Worm (Caenorhabditis elegans) whole organism, late embryonic: ENCODE data around the gene K08D12.4.

Experiments
- C38D4.7 ChIP-seq: fragments of 200-800 bp; sonication (Bioruptor generic); optimal IDR thresholded peaks from 2 replicates; lab custom pipeline; 2018; ENCODE audit warnings: mild to moderate bottlenecking, missing genetic modification characterization, moderate library complexity, missing compliant biosample characterization
- F13H6.1 ChIP-seq: sonication (generic microtip); optimal IDR thresholded peaks from 2 replicates; lab custom pipeline; 2016; ENCODE audit warnings: missing genetic modification characterization, missing compliant biosample characterization
- T23F11.4 ChIP-seq: fragments of 200-800 bp; sonication (Bioruptor generic); optimal IDR thresholded peaks from 2 replicates; lab custom pipeline; 2018; ENCODE audit warnings: mild to moderate bottlenecking, missing genetic modification characterization, missing compliant biosample characterization
- Y22D7AL.16 ChIP-seq: sonication (generic microtip); optimal IDR thresholded peaks from 2 replicates; lab custom pipeline; 2016; ENCODE audit warnings: missing genetic modification characterization, missing compliant biosample characterization
- ahr-1 ChIP-seq: sonication (generic microtip); optimal IDR thresholded peaks from 2 replicates; lab custom pipeline; 2016; ENCODE audit warnings: missing genetic modification characterization, missing compliant biosample characterization
- ceh-14 ChIP-seq: sonication (generic microtip); optimal IDR thresholded peaks from 2 replicates; lab custom pipeline; 2016; ENCODE audit warnings: missing genotype, missing genetic modification characterization, missing compliant biosample characterization
- ceh-2 ChIP-seq: sonication (generic microtip); optimal IDR thresholded peaks from 2 replicates; lab custom pipeline; 2016; ENCODE audit warnings: missing genotype, missing genetic modification characterization, missing compliant biosample characterization
- ceh-22 ChIP-seq: sonication (generic microtip); optimal IDR thresholded peaks from 2 replicates; lab custom pipeline; 2017; ENCODE audit warnings: missing biosample characterization, missing genetic modification characterization
- ceh-31 ChIP-seq: sonication (generic microtip); optimal IDR thresholded peaks from 2 replicates; lab custom pipeline; 2016; ENCODE audit warnings: missing genetic modification characterization, missing compliant biosample characterization
- ceh-34 ChIP-seq: sonication (generic microtip); optimal IDR thresholded peaks from 2 replicates; lab custom pipeline; 2016; ENCODE audit warnings: mild to moderate bottlenecking, missing genetic modification characterization, missing compliant biosample characterization
- ceh-45 ChIP-seq: fragments of 200-800 bp; sonication (Bioruptor generic); IDR thresholded peaks from 2 replicates; pipeline ENCODE4 v1.3.6; 2022; ENCODE audit warnings: missing genetic modification reagents, missing genetic modification characterization, missing compliant biosample characterization
- ceh-48 ChIP-seq: sonication (generic microtip); optimal IDR thresholded peaks from 2 replicates; lab custom pipeline; 2016; ENCODE audit warnings: missing genetic modification characterization, inconsistent platforms, missing compliant biosample characterization
- che-1 ChIP-seq: sonication (generic microtip); optimal IDR thresholded peaks from 2 replicates; lab custom pipeline; 2016; ENCODE audit warnings: mild to moderate bottlenecking, missing genetic modification characterization, missing compliant biosample characterization
- dmd-4 ChIP-seq: sonication (generic microtip); optimal IDR thresholded peaks from 2 replicates; lab custom pipeline; 2016; ENCODE audit warnings: borderline replicate concordance, missing genetic modification characterization, missing compliant biosample characterization
- dve-1 ChIP-seq: sonication (generic microtip); optimal IDR thresholded peaks from 2 replicates; lab custom pipeline; 2017; ENCODE audit warnings: antibody characterized with exemption, mild to moderate bottlenecking, missing genetic modification characterization, missing compliant biosample characterization
- elt-2 ChIP-seq: sonication (generic microtip); optimal IDR thresholded peaks from 2 replicates; lab custom pipeline; 2016; ENCODE audit warnings: missing genetic modification reagents, missing genetic modification characterization, missing compliant biosample characterization
- eyg-1 ChIP-seq: sonication (generic microtip); optimal IDR thresholded peaks from 2 replicates; lab custom pipeline; 2016; ENCODE audit warnings: missing genotype, missing genetic modification characterization, missing compliant biosample characterization
- fax-1 ChIP-seq: sonication (generic microtip); optimal IDR thresholded peaks from 2 replicates; lab custom pipeline; 2016; ENCODE audit warnings: missing genotype, missing genetic modification characterization, missing compliant biosample characterization
- fkh-10 ChIP-seq: fragments of 150-350 bp; optimal IDR thresholded peaks from 2 replicates; lab custom pipeline; 2014; ENCODE audit warnings: missing biosample characterization, missing genetic modification reagents, missing genetic modification characterization
- fkh-6 ChIP-seq: sonication (generic microtip); optimal IDR thresholded peaks from 2 replicates; lab custom pipeline; 2016; ENCODE audit warnings: missing genetic modification characterization, missing compliant biosample characterization
- gmeb-2 ChIP-seq: sonication (generic microtip); optimal IDR thresholded peaks from 2 replicates; lab custom pipeline; 2016; ENCODE audit warnings: missing genetic modification characterization, inconsistent platforms, missing compliant biosample characterization
- hlh-13 ChIP-seq: fragments of 200-800 bp; sonication (Bioruptor generic); optimal IDR thresholded peaks from 2 replicates; lab custom pipeline; 2018; ENCODE audit warnings: mild to moderate bottlenecking, missing genetic modification characterization, missing compliant biosample characterization
- hlh-6 ChIP-seq: sonication (generic microtip); optimal IDR thresholded peaks from 2 replicates; lab custom pipeline; 2016; ENCODE audit warnings: missing genotype, missing genetic modification characterization, missing compliant biosample characterization
- hlh-8 ChIP-seq: sonication (generic microtip); optimal IDR thresholded peaks from 2 replicates; lab custom pipeline; 2016; ENCODE audit warnings: missing genotype, missing genetic modification characterization, missing compliant biosample characterization
- lim-6 ChIP-seq: sonication (generic microtip); optimal IDR thresholded peaks from 2 replicates; lab custom pipeline; 2016; ENCODE audit warnings: missing genetic modification characterization, missing compliant biosample characterization
- lin-11 ChIP-seq: fragments of 200-800 bp; sonication (Bioruptor generic); optimal IDR thresholded peaks from 2 replicates; lab custom pipeline; 2018; ENCODE audit warnings: mild to moderate bottlenecking, missing genetic modification characterization, missing compliant biosample characterization
- madf-2 ChIP-seq: sonication (generic microtip); optimal IDR thresholded peaks from 2 replicates; lab custom pipeline; 2017; ENCODE audit warnings: missing genetic modification characterization, missing compliant biosample characterization
- mec-3 ChIP-seq: sonication (generic microtip); optimal IDR thresholded peaks from 2 replicates; lab custom pipeline; 2016; ENCODE audit warnings: borderline replicate concordance, missing genetic modification characterization, missing compliant biosample characterization
- nhr-11 ChIP-seq: fragments of 150-350 bp; optimal IDR thresholded peaks from 2 replicates; lab custom pipeline; 2014; ENCODE audit warnings: missing biosample characterization, missing genetic modification characterization
- npax-4 ChIP-seq: sonication (generic microtip); optimal IDR thresholded peaks from 2 replicates; lab custom pipeline; 2016; ENCODE audit warnings: missing genetic modification characterization, missing compliant biosample characterization
- odd-2 ChIP-seq: sonication (generic microtip); optimal IDR thresholded peaks from 2 replicates; lab custom pipeline; 2017; ENCODE audit warnings: antibody characterized with exemption, mild to moderate bottlenecking, missing genetic modification characterization, missing compliant biosample characterization
- pha-4 ChIP-seq: fragments of 150-350 bp; optimal IDR thresholded peaks from 2 replicates; lab custom pipeline; 2018; ENCODE audit warnings: missing biosample characterization, missing genetic modification reagents, missing genetic modification characterization
- pqm-1 ChIP-seq: sonication (generic microtip); optimal IDR thresholded peaks from 2 replicates; lab custom pipeline; 2016; ENCODE audit warnings: missing genetic modification characterization, missing compliant biosample characterization
- pros-1 ChIP-seq: fragments of 150-350 bp; optimal IDR thresholded peaks from 2 replicates; lab custom pipeline; 2014; ENCODE audit warnings: missing biosample characterization, missing genetic modification reagents, missing genetic modification characterization
- sdc-2 ChIP-seq: sonication (generic microtip); optimal IDR thresholded peaks from 2 replicates; lab custom pipeline; 2016; ENCODE audit warnings: missing genotype, missing genetic modification characterization, missing compliant biosample characterization
- sox-4 ChIP-seq: sonication (generic microtip); optimal IDR thresholded peaks from 2 replicates; lab custom pipeline; 2017; ENCODE audit warnings: mild to moderate bottlenecking, missing genetic modification characterization, inconsistent platforms, missing compliant biosample characterization
- tbx-2 ChIP-seq: sonication (generic microtip); optimal IDR thresholded peaks from 2 replicates; lab custom pipeline; 2016; ENCODE audit warnings: missing genetic modification characterization, missing compliant biosample characterization
- ttx-3 ChIP-seq: sonication (generic microtip); optimal IDR thresholded peaks from 2 replicates; lab custom pipeline; 2016; ENCODE audit warnings: missing genetic modification reagents, missing genetic modification characterization, missing compliant biosample characterization
- unc-3 ChIP-seq, 2 experiments: fragments of 200-800 bp in 1 of 2; sonication (Bioruptor generic) in 1 of 2; sonication (generic microtip) in 1 of 2; conservative IDR thresholded peaks in 1 of 2; optimal IDR thresholded peaks in 1 of 2; 2 replicates each; pipeline versions ENCODE4 v1.3.6 to Lab custom; 2016 to 2022; ENCODE audit warnings: missing compliant biosample characterization in 2 of 2, missing genetic modification characterization in 2 of 2, missing genetic modification reagents in 1 of 2
- unc-42 ChIP-seq: sonication (generic microtip); optimal IDR thresholded peaks from 2 replicates; lab custom pipeline; 2016; ENCODE audit warnings: missing genotype, missing genetic modification characterization, missing compliant biosample characterization
- unc-86 ChIP-seq: sonication (generic microtip); optimal IDR thresholded peaks from 2 replicates; lab custom pipeline; 2016; ENCODE audit warnings: missing genetic modification characterization, missing compliant biosample characterization
- zip-5 ChIP-seq: sonication (generic microtip); optimal IDR thresholded peaks from 2 replicates; lab custom pipeline; 2016; ENCODE audit warnings: missing genetic modification characterization, missing compliant biosample characterization
- ztf-16 ChIP-seq: sonication (generic microtip); optimal IDR thresholded peaks from 2 replicates; lab custom pipeline; 2017; ENCODE audit warnings: missing genetic modification characterization, missing compliant biosample characterization

Gene K08D12.4

ce11 chrIV:1659045-1659741 is 47.9 kb upstream of the K08D12.4 start, which contains the start of gene rps-28 (continued):
- peak; percentile 60 for TF ChIP-seq C38D4.7 (GFP tag; lab: Kevin White, UChicago)
- TF ChIP-seq ceh-14 (tag; lab: Kevin White, UChicago) = peak; percentile 97
- peak; percentile 72 for TF ChIP-seq ahr-1 (tag; lab: Kevin White, UChicago)
- peak; percentile 77 for TF ChIP-seq zip-5 (tag; lab: Kevin White, UChicago)
- TF ChIP-seq dmd-4 = no peak
- peak; percentile 73 for TF ChIP-seq fax-1
- TF ChIP-seq npax-4 (tag; lab: Kevin White, UChicago) = peak; percentile 61
- TF ChIP-seq eyg-1 (tag; lab: Kevin White, UChicago) = peak; percentile 73
- peak; percentile 91 for TF ChIP-seq unc-86 (tag; lab: Kevin White, UChicago)
- peak; percentile 98 for TF ChIP-seq unc-42 (tag; lab: Kevin White, UChicago)
- no peak for TF ChIP-seq ceh-22 (tag; lab: Kevin White, UChicago)
- peak; percentile 53 for TF ChIP-seq odd-2
- peak; percentile 61 for TF ChIP-seq hlh-8 (tag; lab: Kevin White, UChicago)
- peak; percentile 69 for TF ChIP-seq che-1 (tag; lab: Kevin White, UChicago)
- TF ChIP-seq unc-3 (GFP tag; conservative IDR thresholded peaks at IDR 0.05; lab: Robert Waterston, UW) = peak; percentile 79
- TF ChIP-seq unc-3 (tag; optimal IDR thresholded peaks at IDR 0.05; lab: Kevin White, UChicago) = peak; percentile 90
- peak; percentile 76 for TF ChIP-seq ceh-48 (tag; lab: Kevin White, UChicago)
- no peak for TF ChIP-seq mec-3 (tag; lab: Kevin White, UChicago)
- TF ChIP-seq lin-11 = peak; percentile 49
- TF ChIP-seq ceh-2 (tag; lab: Kevin White, UChicago) = peak; percentile 76
- TF ChIP-seq fkh-6 (tag; lab: Kevin White, UChicago) = peak; percentile 78
- TF ChIP-seq sdc-2 (tag; lab: Kevin White, UChicago) = peak; percentile 50
- TF ChIP-seq F13H6.1 = peak; percentile 84
- TF ChIP-seq dve-1 (tag; lab: Kevin White, UChicago) = peak; percentile 92
- peak; percentile 53 for TF ChIP-seq lim-6 (tag; lab: Kevin White, UChicago)
- peak; percentile 73 for TF ChIP-seq Y22D7AL.16 (tag; lab: Kevin White, UChicago)
- peak; percentile 85 for TF ChIP-seq ttx-3 (tag; lab: Kevin White, UChicago)
- peak; percentile 56 for TF ChIP-seq nhr-11 (tag; lab: Kevin White, UChicago)
- TF ChIP-seq pros-1 (tag; lab: Kevin White, UChicago) = peak; percentile 44
- peak; percentile 98 for TF ChIP-seq tbx-2 (tag; lab: Kevin White, UChicago)
- peak; percentile 77 for TF ChIP-seq T23F11.4 (GFP tag; lab: Kevin White, UChicago)
- TF ChIP-seq ceh-34 = peak; percentile 96
- no peak for TF ChIP-seq pha-4 (tag; lab: Kevin White, UChicago)

ce11 chrIV:1659978-1660377 is 47.1 kb upstream of the K08D12.4 start, which contains the start of gene Y41D4B.4:
Gene Y41D4B.4 (plus strand): TSS chrIV:1660110.
- no peak for TF ChIP-seq dmd-4
- no peak for TF ChIP-seq hlh-8 (tag; lab: Kevin White, UChicago)
- TF ChIP-seq T23F11.4 (GFP tag; lab: Kevin White, UChicago) = no peak
- TF ChIP-seq, all 69 proteins: peak for 0

ce11 chrIV:1660735-1661134 is 46.4 kb upstream of the K08D12.4 start:
- TF ChIP-seq F13H6.1 (no peak), hlh-6 (tag; lab: Kevin White, UChicago) (no peak), ceh-14 (tag; lab: Kevin White, UChicago) (no peak), mec-3 (tag; lab: Kevin White, UChicago) (no peak), hlh-13 (GFP tag; lab: Kevin White, UChicago) (no peak), nhr-11 (tag; lab: Kevin White, UChicago) (no peak), pha-4 (tag; lab: Kevin White, UChicago) (no peak), elt-2 (tag; lab: Kevin White, UChicago) (no peak), T23F11.4 (GFP tag; lab: Kevin White, UChicago) (no peak), madf-2 (no peak), pqm-1 (tag; lab: Kevin White, UChicago) (no peak), ztf-16 (tag; lab: Kevin White, UChicago) (no peak), gmeb-2 (tag; lab: Kevin White, UChicago) (no peak), Y22D7AL.16 (tag; lab: Kevin White, UChicago) (no peak), fkh-10 (GFP tag; lab: Kevin White, UChicago) (no peak), sox-4 (tag; lab: Kevin White, UChicago) (no peak), ceh-48 (tag; lab: Kevin White, UChicago) (no peak), ceh-45 (GFP tag; lab: Robert Waterston, UW) (no peak), ceh-31 (no peak), C38D4.7 (GFP tag; lab: Kevin White, UChicago) (no peak)
- TF ChIP-seq, all 69 proteins: peak for 0
